Fruit fly (Drosophila melanogaster) whole organism, embryonic: ENCODE data around the gene Uck.

Experiments used
- Ada2b ChIP-seq: fragments of 200-800 bp; sonication (Bioruptor generic); IDR thresholded peaks from 2 replicates; pipeline ENCODE4 v1.3.6; 2022; ENCODE audit warnings: missing biosample characterization, missing genetic modification characterization
- C15 ChIP-seq: fragments of 200-800 bp; sonication (Bioruptor generic); IDR thresholded peaks from 3 replicates; pipeline ENCODE4 v1.3.6; 2022; ENCODE audit warnings: missing biosample characterization, missing genetic modification characterization
- CG10462 ChIP-seq: fragments of 200-800 bp; sonication (Bioruptor generic); optimal IDR thresholded peaks from 2 replicates; lab custom pipeline; 2016; ENCODE audit warnings: missing biosample characterization, missing genetic modification characterization
- CG12659 ChIP-seq: fragments of 200-800 bp; sonication (Bioruptor generic); optimal IDR thresholded peaks from 3 replicates; lab custom pipeline; 2017; ENCODE audit warnings: mild to moderate bottlenecking, missing biosample characterization, missing genetic modification reagents, missing genetic modification characterization
- CG12942 ChIP-seq: fragments of 200-800 bp; sonication (Bioruptor generic); optimal IDR thresholded peaks from 3 replicates; lab custom pipeline; 2016; ENCODE audit warnings: missing biosample characterization, missing genetic modification characterization
- CG13424 ChIP-seq: fragments of 200-800 bp; sonication (Bioruptor generic); optimal IDR thresholded peaks from 2 replicates; lab custom pipeline; 2019; ENCODE audit warnings: missing biosample characterization, mild to moderate bottlenecking, missing genetic modification characterization, moderate library complexity
- CG13624 ChIP-seq: fragments of 200-800 bp; sonication (Bioruptor generic); optimal IDR thresholded peaks from 2 replicates; lab custom pipeline; 2016; ENCODE audit warnings: missing biosample characterization, missing genetic modification characterization
- CG15601 ChIP-seq: fragments of 200-800 bp; sonication (Bioruptor generic); optimal IDR thresholded peaks from 3 replicates; lab custom pipeline; 2019; ENCODE audit warnings: missing biosample characterization, mild to moderate bottlenecking, missing genetic modification characterization, moderate library complexity
- CG17361 ChIP-seq: fragments of 200-800 bp; sonication (Bioruptor generic); IDR thresholded peaks from 3 replicates; pipeline ENCODE4 v1.3.6; 2022; ENCODE audit warnings: missing biosample characterization, missing genetic modification characterization
- CG1792 ChIP-seq: fragments of 200-800 bp; sonication (Bioruptor generic); optimal IDR thresholded peaks from 2 replicates; lab custom pipeline; 2016; ENCODE audit warnings: missing biosample characterization, missing genetic modification characterization
- CG2875 ChIP-seq: fragments of 200-800 bp; sonication (Bioruptor generic); optimal IDR thresholded peaks from 2 replicates; lab custom pipeline; 2017; ENCODE audit warnings: missing biosample characterization, mild to moderate bottlenecking, missing genetic modification characterization, missing genetic modification reagents
- CG31365 ChIP-seq: fragments of 200-800 bp; sonication (Bioruptor generic); optimal IDR thresholded peaks from 2 replicates; lab custom pipeline; 2018; ENCODE audit warnings: missing biosample characterization, mild to moderate bottlenecking, missing genetic modification characterization
- CG3407 ChIP-seq: fragments of 200-800 bp; sonication (Bioruptor generic); optimal IDR thresholded peaks from 2 replicates; lab custom pipeline; 2018; ENCODE audit warnings: missing biosample characterization, mild to moderate bottlenecking, missing genetic modification characterization
- CG4617 ChIP-seq: fragments of 200-800 bp; sonication (Bioruptor generic); optimal IDR thresholded peaks from 3 replicates; lab custom pipeline; 2016; ENCODE audit warnings: missing biosample characterization, missing genetic modification characterization, borderline replicate concordance
- CrebB ChIP-seq: fragments of 200-800 bp; sonication (Bioruptor generic); optimal IDR thresholded peaks from 3 replicates; lab custom pipeline; 2018; ENCODE audit warnings: missing biosample characterization, mild to moderate bottlenecking, missing genetic modification characterization
- Deaf1 ChIP-seq: fragments of 200-800 bp; optimal IDR thresholded peaks from 3 replicates; lab custom pipeline; 2019; ENCODE audit warnings: missing biosample characterization, mild to moderate bottlenecking, missing genetic modification characterization, moderate library complexity
- Doc3 ChIP-seq: fragments of 200-800 bp; sonication (Bioruptor generic); IDR thresholded peaks from 3 replicates; pipeline ENCODE4 v1.3.6; 2022; ENCODE audit warnings: missing biosample characterization, missing genetic modification characterization; ENCODE audit not compliant: partially characterized antibody
- ERR ChIP-seq: fragments of 200-800 bp; sonication (Bioruptor generic); optimal IDR thresholded peaks from 2 replicates; lab custom pipeline; 2016; ENCODE audit warnings: missing biosample characterization, missing genetic modification characterization
- Eip74EF ChIP-seq, 2 experiments: fragments of 200-800 bp in 1 of 2; fragments of >200 bp in 1 of 2; sonication (Bioruptor generic) in 1 of 2; optimal IDR thresholded peaks; 2 replicates each; lab custom pipeline; 2017 to 2019; ENCODE audit warnings: missing biosample characterization in 2 of 2, missing genetic modification characterization in 2 of 2, mild to moderate bottlenecking in 1 of 2, moderate library complexity in 1 of 2
- GATAe ChIP-seq: fragments of 200-800 bp; sonication (Bioruptor generic); conservative IDR thresholded peaks from 2 replicates; pipeline ENCODE4 v1.3.6; 2022; ENCODE audit warnings: missing biosample characterization, missing genetic modification characterization
- Hand ChIP-seq: fragments of 200-800 bp; sonication (Bioruptor generic); optimal IDR thresholded peaks from 2 replicates; lab custom pipeline; 2017; ENCODE audit warnings: mild to moderate bottlenecking, missing biosample characterization, missing genetic modification reagents, missing genetic modification characterization
- NC2α ChIP-seq: fragments of 200-800 bp; sonication (Bioruptor generic); optimal IDR thresholded peaks from 2 replicates; lab custom pipeline; 2016; ENCODE audit warnings: missing biosample characterization, missing genetic modification characterization
- PHDP ChIP-seq: fragments of 200-800 bp; sonication (Bioruptor generic); optimal IDR thresholded peaks from 3 replicates; lab custom pipeline; 2018; ENCODE audit warnings: missing biosample characterization, mild to moderate bottlenecking, missing genetic modification characterization, moderate library complexity
- abd-A ChIP-seq: fragments of 200-800 bp; sonication (Bioruptor generic); optimal IDR thresholded peaks from 3 replicates; lab custom pipeline; 2019; ENCODE audit warnings: missing biosample characterization, mild to moderate bottlenecking, missing genetic modification characterization, moderate library complexity
- br ChIP-seq: fragments of >200 bp; optimal IDR thresholded peaks from 2 replicates; lab custom pipeline; 2017
- btn ChIP-seq: fragments of 200-800 bp; sonication (Bioruptor generic); optimal IDR thresholded peaks from 2 replicates; lab custom pipeline; 2016; ENCODE audit warnings: missing biosample characterization, missing genetic modification characterization
- ci ChIP-seq: fragments of 200-800 bp; sonication (Bioruptor generic); IDR thresholded peaks from 3 replicates; pipeline ENCODE4 v1.3.6; 2022; ENCODE audit warnings: missing biosample characterization, missing genetic modification characterization
- croc ChIP-seq: fragments of 200-800 bp; sonication (Bioruptor generic); conservative IDR thresholded peaks from 3 replicates; pipeline ENCODE4 v1.3.6; 2022; ENCODE audit warnings: missing biosample characterization, missing genetic modification characterization
- da ChIP-seq: fragments of 200-800 bp; sonication (Bioruptor generic); optimal IDR thresholded peaks from 2 replicates; lab custom pipeline; 2016; ENCODE audit warnings: missing biosample characterization, missing genetic modification characterization
- dati ChIP-seq: fragments of 200-800 bp; sonication (Bioruptor generic); IDR thresholded peaks from 2 replicates; pipeline ENCODE4 v1.3.6; 2022; ENCODE audit warnings: missing biosample characterization, missing genetic modification characterization
- dmrt99B ChIP-seq: fragments of 200-800 bp; sonication (Bioruptor generic); optimal IDR thresholded peaks from 2 replicates; lab custom pipeline; 2018; ENCODE audit warnings: missing biosample characterization, mild to moderate bottlenecking, missing genetic modification characterization, moderate library complexity
- fd3F ChIP-seq: fragments of 200-800 bp; sonication (Bioruptor generic); optimal IDR thresholded peaks from 2 replicates; lab custom pipeline; 2018; ENCODE audit warnings: missing biosample characterization, mild to moderate bottlenecking, missing genetic modification characterization, moderate library complexity
- gcm2 ChIP-seq: fragments of 200-800 bp; sonication (Bioruptor generic); optimal IDR thresholded peaks from 2 replicates; lab custom pipeline; 2016; ENCODE audit warnings: missing biosample characterization, missing genetic modification characterization
- gro ChIP-seq: fragments of 200-800 bp; sonication (Bioruptor generic); optimal IDR thresholded peaks from 2 replicates; lab custom pipeline; 2016; ENCODE audit warnings: missing biosample characterization, missing genetic modification characterization
- lilli ChIP-seq: fragments of 200-800 bp; sonication (Bioruptor generic); optimal IDR thresholded peaks from 3 replicates; lab custom pipeline; 2016; ENCODE audit warnings: missing biosample characterization, missing genetic modification characterization
- lmd ChIP-seq: fragments of 200-800 bp; sonication (Bioruptor generic); IDR thresholded peaks from 2 replicates; pipeline ENCODE4 v1.3.6; 2022; ENCODE audit warnings: missing biosample characterization, missing genetic modification characterization
- mirr ChIP-seq: fragments of 200-800 bp; sonication (Bioruptor generic); optimal IDR thresholded peaks from 3 replicates; lab custom pipeline; 2018; ENCODE audit warnings: missing biosample characterization, mild to moderate bottlenecking, missing genetic modification characterization
- onecut ChIP-seq: fragments of 200-800 bp; sonication (Bioruptor generic); IDR thresholded peaks from 2 replicates; pipeline ENCODE4 v1.3.6; 2022; ENCODE audit warnings: missing biosample characterization, missing genetic modification characterization
- p53 ChIP-seq: fragments of 200-800 bp; sonication (Bioruptor generic); optimal IDR thresholded peaks from 2 replicates; lab custom pipeline; 2016; ENCODE audit warnings: missing biosample characterization, missing genetic modification characterization
- rib ChIP-seq: fragments of 200-800 bp; sonication (Bioruptor generic); IDR thresholded peaks from 2 replicates; pipeline ENCODE4 v1.3.6; 2022; ENCODE audit warnings: missing biosample characterization, missing genetic modification characterization
- ro ChIP-seq: fragments of 200-800 bp; sonication (Bioruptor generic); IDR thresholded peaks from 2 replicates; pipeline ENCODE4 v1.3.6; 2022; ENCODE audit warnings: missing biosample characterization, missing genetic modification characterization
- row ChIP-seq: fragments of 200-800 bp; sonication (Bioruptor generic); IDR thresholded peaks from 3 replicates; pipeline ENCODE4 v1.3.6; 2022; ENCODE audit warnings: missing biosample characterization, missing genetic modification characterization
- so ChIP-seq: fragments of 200-800 bp; sonication (Bioruptor generic); IDR thresholded peaks from 3 replicates; pipeline ENCODE4 v1.3.6; 2022; ENCODE audit warnings: missing biosample characterization, missing genetic modification characterization
- sob ChIP-seq: fragments of 200-800 bp; sonication (Bioruptor generic); IDR thresholded peaks from 2 replicates; pipeline ENCODE4 v1.3.6; 2022; ENCODE audit warnings: missing biosample characterization, missing genetic modification characterization
- stc ChIP-seq: fragments of 200-800 bp; sonication (Bioruptor generic); IDR thresholded peaks from 2 replicates; pipeline ENCODE4 v1.3.6; 2022; ENCODE audit warnings: missing biosample characterization, missing genetic modification characterization
- trem ChIP-seq: fragments of 200-800 bp; optimal IDR thresholded peaks from 3 replicates; lab custom pipeline; 2019; ENCODE audit warnings: missing biosample characterization, mild to moderate bottlenecking, missing genetic modification characterization, moderate library complexity
- unc-4 ChIP-seq: fragments of 200-800 bp; sonication (Bioruptor generic); IDR thresholded peaks from 2 replicates; pipeline ENCODE4 v1.3.6; 2022; ENCODE audit warnings: missing biosample characterization, missing genetic modification characterization; ENCODE audit not compliant: partially characterized antibody
- z ChIP-seq: fragments of 200-800 bp; sonication (Bioruptor generic); IDR thresholded peaks from 3 replicates; pipeline ENCODE4 v1.3.6; 2022; ENCODE audit warnings: missing biosample characterization, missing genetic modification characterization
- zfh2 ChIP-seq: fragments of 200-800 bp; sonication (Bioruptor generic); optimal IDR thresholded peaks from 2 replicates; lab custom pipeline; 2016; ENCODE audit warnings: missing biosample characterization, missing genetic modification characterization

Gene Uck

DNA sequence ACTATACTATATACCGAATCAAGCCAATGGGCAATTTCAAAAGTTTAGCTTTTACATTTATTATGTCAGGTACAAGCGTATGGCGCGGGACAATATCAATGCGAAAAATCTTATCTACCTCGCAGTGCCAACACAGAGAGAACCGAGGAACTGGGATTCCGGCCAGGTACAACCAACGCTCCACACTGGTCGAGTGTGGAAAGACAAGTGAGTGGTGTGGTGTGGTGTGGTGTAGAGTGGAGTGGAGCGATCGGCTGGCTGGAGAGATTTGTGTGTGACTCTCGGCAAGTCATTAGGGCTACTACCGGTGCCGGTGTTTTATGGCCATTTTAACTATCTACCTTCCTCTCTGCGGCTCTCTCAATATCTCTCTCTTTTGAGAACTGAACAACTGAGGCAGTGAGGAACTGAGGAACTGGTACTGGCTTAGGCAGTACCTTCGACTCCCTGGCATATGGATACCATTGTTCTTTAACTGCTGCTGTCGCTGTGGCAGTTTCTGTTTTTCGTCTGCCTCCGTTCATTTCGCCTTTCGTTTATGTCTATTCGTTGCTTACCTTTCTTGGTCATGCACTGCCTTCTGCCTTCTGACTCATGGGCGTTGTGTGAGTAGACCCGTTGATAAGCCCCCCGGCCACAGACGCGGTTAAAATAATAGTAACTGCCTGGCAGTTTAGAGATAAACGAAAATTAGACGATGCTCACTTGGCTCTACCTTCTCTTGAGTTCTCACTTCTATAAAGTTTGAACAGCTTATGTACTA, 30.5 kb upstream of the Uck start (continued):
- TF ChIP-seq Doc3 (no peak), CG17361 (GFP tag; lab: Robert Waterston, UW) (peak; percentile 90; the same call in 2 of the 3 replicates), Eip74EF (GFP tag; optimal IDR thresholded peaks at IDR 0.05; lab: Kevin White, UChicago) (peak in 1 of 2 experiments; percentile 69), CG12659 (peak; percentile 91), da (GFP tag; lab: Kevin White, UChicago) (peak; percentile 59), Ada2b (GFP tag; lab: Robert Waterston, UW) (peak; percentile 86), CG13424 (peak; percentile 86), CG3407 (GFP tag; lab: Kevin White, UChicago) (peak; percentile 81), gro (GFP tag; lab: Kevin White, UChicago) (peak; percentile 85), gcm2 (peak; percentile 79), lmd (GFP tag; lab: Robert Waterston, UW) (peak; percentile 87), mirr (GFP tag; lab: Kevin White, UChicago) (peak; percentile 22), fd3F (peak; percentile 84), lilli (GFP tag; lab: Kevin White, UChicago) (peak; percentile 95), ci (GFP tag; lab: Robert Waterston, UW) (peak; percentile 94), CG2875 (GFP tag; lab: Kevin White, UChicago) (peak; percentile 86), dati (GFP tag; lab: Robert Waterston, UW) (0 out of 2 replicates have a peak, but pooled peaks have one; percentile 36), CrebB (tag; lab: Kevin White, UChicago) (peak; percentile 81), trem (tag; lab: Kevin White, UChicago) (peak; percentile 80), rib (GFP tag; lab: Robert Waterston, UW) (peak; percentile 79), br (lab: Kevin White, UChicago) (no peak), CG15601 (tag; lab: Kevin White, UChicago) (peak; percentile 79), dmrt99B (tag; lab: Kevin White, UChicago) (peak; percentile 91), z (GFP tag; lab: Robert Waterston, UW) (0 out of 3 replicates have a peak, but pooled peaks have one; percentile 46), NC2α (GFP tag; lab: Kevin White, UChicago) (peak; percentile 63), stc (GFP tag; lab: Robert Waterston, UW) (peak; percentile 82), CG10462 (peak; percentile 52), ro (GFP tag; lab: Robert Waterston, UW) (peak; percentile 31), ERR (GFP tag; lab: Kevin White, UChicago) (peak; percentile 89), Deaf1 (peak; percentile 39), CG1792 (GFP tag; lab: Kevin White, UChicago) (peak; percentile 83), GATAe (GFP tag; lab: Robert Waterston, UW) (peak; percentile 86), p53 (GFP tag; lab: Kevin White, UChicago) (peak; percentile 68), unc-4 (GFP tag; lab: Robert Waterston, UW) (peak; percentile 39), row (peak; percentile 89), CG13624 (GFP tag; lab: Kevin White, UChicago) (peak; percentile 89), CG31365 (peak; percentile 63), CG12942 (GFP tag; lab: Kevin White, UChicago) (peak; percentile 82), PHDP (tag; lab: Kevin White, UChicago) (peak; percentile 88), CG4617 (GFP tag; lab: Kevin White, UChicago) (peak; percentile 58), btn (peak; percentile 85), croc (GFP tag; lab: Robert Waterston, UW) (peak; percentile 72; the same call in 2 of the 3 replicates), sob (GFP tag; lab: Robert Waterston, UW) (peak; percentile 88), abd-A (tag; lab: Kevin White, UChicago) (no peak), C15 (GFP tag; lab: Robert Waterston, UW) (peak; percentile 78; the same call in 1 of the 3 replicates), so (peak; percentile 85; the same call in 2 of the 3 replicates), Hand (GFP tag; lab: Kevin White, UChicago) (peak; percentile 75), zfh2 (GFP tag; lab: Kevin White, UChicago) (peak; percentile 95), onecut (GFP tag; lab: Robert Waterston, UW) (peak; percentile 81)
